Worm (Caenorhabditis elegans): ENCODE data around the gene srh-27.

The srh-27 gene

DNA sequence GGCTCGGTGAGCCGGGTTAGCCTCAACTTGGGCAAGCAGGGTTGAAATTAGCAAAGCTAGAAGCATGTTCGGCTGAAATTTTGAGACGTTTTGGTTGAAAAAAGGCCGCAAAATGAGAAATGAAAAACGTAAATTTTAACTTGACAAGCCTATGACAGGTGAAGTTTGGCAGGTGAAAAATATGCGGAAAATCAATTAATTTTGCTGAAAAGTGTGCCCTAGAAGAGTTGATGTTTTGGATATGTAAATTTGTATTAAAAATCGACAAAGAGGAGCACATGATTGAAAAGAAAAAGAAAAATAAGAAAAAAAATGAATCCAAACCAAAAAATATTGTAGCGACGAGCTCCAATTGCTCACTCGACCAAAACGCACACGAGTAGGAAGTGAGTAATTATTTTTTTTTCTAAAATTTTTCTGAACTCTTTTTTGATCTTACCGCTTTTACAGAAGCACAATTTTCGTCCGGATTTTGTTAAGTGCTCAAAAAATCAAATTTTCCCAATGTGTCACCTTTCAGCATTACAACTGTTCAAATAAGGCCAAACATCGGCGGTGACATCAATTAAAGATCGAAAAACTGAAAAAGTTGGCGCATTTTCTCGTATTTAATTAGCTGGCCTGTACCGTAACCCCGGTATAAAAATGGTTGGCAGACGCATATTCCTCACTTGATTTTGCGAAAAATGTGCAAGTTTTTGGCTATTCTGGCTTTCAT, 23.0 kb downstream of the srh-27 start, which contains the start of the genes F15A4.5 and phat-8:
F15A4.5 (minus strand) TSS at position 101 of the 718 bp plus-strand sequence.
phat-8 (plus strand) TSS at position 668 of the 718 bp plus-strand sequence.
- TF ChIP-seq ama-1 (optimal IDR thresholded peaks at IDR 0.05): no peak
- TF ChIP-seq nhr-67 (tag; optimal IDR thresholded peaks at IDR 0.05): no peak
- no peak for TF ChIP-seq nhr-237 (tag; optimal IDR thresholded peaks at IDR 0.05)
- no peak for TF ChIP-seq pha-4 (tag; optimal IDR thresholded peaks at IDR 0.05)
- no peak for TF ChIP-seq nhr-76 (tag; optimal IDR thresholded peaks at IDR 0.05)
- no peak for TF ChIP-seq fkh-10 (GFP tag; optimal IDR thresholded peaks at IDR 0.05)

DNA sequence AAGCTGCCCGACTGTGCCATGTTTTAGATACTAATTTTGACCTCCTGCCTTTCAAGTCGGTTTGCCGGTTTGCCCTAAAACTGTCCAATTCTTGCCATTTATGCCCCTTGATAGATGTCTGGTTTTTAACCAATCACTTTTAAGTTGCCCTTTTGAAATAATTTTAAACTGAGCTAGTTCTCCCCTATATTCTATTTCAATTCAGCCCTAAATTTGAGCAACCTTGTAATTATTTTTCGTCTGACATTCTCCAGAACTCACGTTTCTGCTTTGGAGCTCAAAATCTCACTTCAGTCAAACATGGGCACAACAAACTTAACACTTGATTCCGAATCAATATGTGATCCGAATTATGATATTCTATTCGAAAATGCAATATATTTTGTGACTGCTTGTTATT, 25.1 kb downstream of the srh-27 start, which contains the start of gene srg-17:
srg-17 (plus strand) TSS at position 301 of the 400 bp plus-strand sequence.
- TF ChIP-seq lsy-12 (tag; optimal IDR thresholded peaks at IDR 0.05) (no peak), fos-1 (tag; optimal IDR thresholded peaks at IDR 0.05) (no peak), nhr-11 (tag; optimal IDR thresholded peaks at IDR 0.05) (no peak), ztf-11 (tag; optimal IDR thresholded peaks at IDR 0.05) (no peak), jun-1 (tag; optimal IDR thresholded peaks at IDR 0.05) (no peak), nhr-67 (tag; optimal IDR thresholded peaks at IDR 0.05) (no peak), unc-62 (GFP tag; optimal IDR thresholded peaks at IDR 0.05) (no peak), hmg-11 (tag; optimal IDR thresholded peaks at IDR 0.05) (no peak), egl-27 (tag; optimal IDR thresholded peaks at IDR 0.05) (no peak)

DNA sequence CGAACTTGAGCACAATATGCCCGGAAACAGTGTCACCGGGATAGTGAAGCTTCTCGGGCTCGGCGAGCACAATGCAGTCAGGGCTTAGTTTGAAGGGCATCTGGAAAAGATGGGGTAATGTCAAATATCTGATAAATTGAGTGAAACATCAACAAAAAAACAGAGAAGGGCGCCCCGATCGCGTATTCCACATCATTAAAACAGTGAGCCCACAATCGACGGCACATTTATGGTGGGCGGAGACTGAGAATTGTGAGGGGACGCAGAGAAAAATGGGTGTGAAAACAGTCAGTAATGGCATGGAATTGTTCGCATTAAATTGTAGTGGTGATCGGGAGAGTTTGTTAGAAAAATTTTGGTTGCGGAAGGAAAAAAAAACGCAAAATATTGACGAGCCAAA, 32.5 kb downstream of the srh-27 start, which contains the start of gene arrd-9:
arrd-9 (minus strand) TSS at position 101 of the 400 bp plus-strand sequence.
- no peak for TF ChIP-seq nhr-43 (tag; optimal IDR thresholded peaks at IDR 0.05; ENCODE audit: poor library complexity, severe bottlenecking)
- no peak for TF ChIP-seq snpc-4 (tag; optimal IDR thresholded peaks at IDR 0.05)

DNA sequence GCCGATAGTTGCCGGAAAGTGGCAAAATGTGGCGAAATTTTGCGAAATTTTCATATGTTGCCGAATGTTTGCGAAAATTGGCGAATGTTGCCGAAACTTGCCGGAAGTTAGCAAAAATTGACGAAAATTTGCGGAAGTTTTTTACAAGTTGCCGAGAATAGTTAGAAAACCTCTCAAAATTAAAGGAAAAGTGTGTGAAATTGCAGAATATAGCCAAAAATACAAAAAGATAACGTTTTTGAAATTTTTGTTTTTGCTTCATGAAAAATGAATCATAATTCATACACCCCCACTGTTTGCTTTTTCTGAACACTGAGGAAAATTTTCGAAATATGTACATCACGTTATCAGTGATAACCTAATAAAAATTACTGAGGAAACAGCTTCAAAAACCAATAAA, 33.3 kb downstream of the srh-27 start:
- TF ChIP-seq nhr-12 (tag; optimal IDR thresholded peaks at IDR 0.05): no peak
- TF ChIP-seq pha-4 (tag; optimal IDR thresholded peaks at IDR 0.05): no peak
- no peak for TF ChIP-seq elt-2 (tag; optimal IDR thresholded peaks at IDR 0.05)
- no peak for TF ChIP-seq lsy-12 (tag; optimal IDR thresholded peaks at IDR 0.05)
- no peak for TF ChIP-seq nhr-28 (tag; optimal IDR thresholded peaks at IDR 0.05)
- no peak for TF ChIP-seq egl-5 (tag; optimal IDR thresholded peaks at IDR 0.05)
- no peak for TF ChIP-seq elt-3 (tag; optimal IDR thresholded peaks at IDR 0.05)
- TF ChIP-seq daf-12 (tag; optimal IDR thresholded peaks at IDR 0.05): no peak
- no peak for TF ChIP-seq ztf-4 (tag; optimal IDR thresholded peaks at IDR 0.05)
- TF ChIP-seq ztf-11 (tag; optimal IDR thresholded peaks at IDR 0.05): no peak
- no peak for TF ChIP-seq nhr-77 (tag; optimal IDR thresholded peaks at IDR 0.05)
- TF ChIP-seq fkh-10 (GFP tag; optimal IDR thresholded peaks at IDR 0.05): no peak
- no peak for TF ChIP-seq tbx-2 (tag; optimal IDR thresholded peaks at IDR 0.05)
- no peak for TF ChIP-seq eor-1 (tag; optimal IDR thresholded peaks at IDR 0.05)

DNA sequence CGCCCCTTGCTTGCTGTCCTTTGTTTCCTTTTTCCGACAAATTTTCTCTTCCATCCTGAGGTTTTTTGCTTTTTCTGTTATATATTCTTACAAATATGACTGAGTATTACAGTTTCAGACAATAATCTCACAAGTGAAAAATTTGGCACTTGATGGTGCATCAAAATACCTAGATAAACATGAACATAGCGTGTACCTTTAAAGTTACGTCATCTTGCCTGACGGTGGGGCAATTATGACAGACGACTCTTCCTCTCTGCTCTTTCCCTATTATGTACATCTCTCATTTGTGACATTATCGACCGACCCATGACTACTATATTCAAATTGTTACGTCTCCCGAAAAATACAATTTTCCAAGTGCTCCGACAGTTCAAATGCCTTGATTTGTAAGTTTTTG, 34.3 kb downstream of the srh-27 start, which contains the start of gene fbxb-102:
fbxb-102 (plus strand) TSS at position 301 of the 400 bp plus-strand sequence.
- TF ChIP-seq ceh-28 (tag; optimal IDR thresholded peaks at IDR 0.05) (no peak), ama-1 (optimal IDR thresholded peaks at IDR 0.05) (no peak), pha-4 (tag; optimal IDR thresholded peaks at IDR 0.05) (no peak), egl-27 (tag; optimal IDR thresholded peaks at IDR 0.05) (no peak)

DNA sequence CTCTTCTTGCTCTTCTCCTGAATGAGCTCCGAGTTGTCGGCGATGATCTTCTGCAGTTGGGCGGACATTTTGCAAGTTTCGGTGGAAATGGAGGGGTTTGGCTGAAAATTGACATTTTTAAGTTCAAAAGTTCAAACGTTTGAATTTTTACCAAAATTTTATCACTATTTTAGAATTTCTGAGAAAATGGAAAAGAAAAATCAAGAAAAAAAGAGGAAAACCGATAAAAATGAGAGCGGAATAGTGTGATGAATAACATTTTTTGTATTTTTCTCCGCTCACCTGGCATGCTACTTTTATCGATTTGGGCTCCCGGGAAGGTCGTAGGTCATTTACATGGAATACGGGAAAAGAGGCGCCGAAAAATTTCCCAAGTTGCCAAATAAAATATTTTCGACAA, 36.7 kb downstream of the srh-27 start, which contains the start of gene F15A4.10:
F15A4.10 (minus strand) TSS at position 101 of the 400 bp plus-strand sequence.
- no peak for TF ChIP-seq zag-1 (tag; optimal IDR thresholded peaks at IDR 0.05)
- TF ChIP-seq ceh-16 (tag; optimal IDR thresholded peaks at IDR 0.05): no peak
- no peak for TF ChIP-seq ZK546.5 (tag; optimal IDR thresholded peaks at IDR 0.05)
- TF ChIP-seq fkh-2 (tag; optimal IDR thresholded peaks at IDR 0.05): no peak
